Worm (Caenorhabditis elegans) whole organism, late embryonic: ENCODE measurements around the gene T06D4.6.

ENCODE experiments used
- ama-1 ChIP-seq: fragments of 150-350 bp; optimal IDR thresholded peaks from 2 replicates; lab custom pipeline; 2014
- ceh-2 ChIP-seq: sonication (generic microtip); optimal IDR thresholded peaks from 2 replicates; lab custom pipeline; 2016; ENCODE audit warnings: missing genotype, missing genetic modification characterization, missing compliant biosample characterization
- ceh-24 ChIP-seq: sonication (generic microtip); optimal IDR thresholded peaks from 2 replicates; lab custom pipeline; 2016; ENCODE audit warnings: mild to moderate bottlenecking, missing genetic modification characterization, missing compliant biosample characterization
- ceh-9 ChIP-seq: sonication (generic microtip); optimal IDR thresholded peaks from 2 replicates; lab custom pipeline; 2016; ENCODE audit warnings: mild to moderate bottlenecking, missing genetic modification characterization, inconsistent platforms, missing compliant biosample characterization
- elt-2 ChIP-seq: sonication (generic microtip); optimal IDR thresholded peaks from 2 replicates; lab custom pipeline; 2016; ENCODE audit warnings: missing genetic modification reagents, missing genetic modification characterization, missing compliant biosample characterization
- ets-4 ChIP-seq: sonication (generic microtip); optimal IDR thresholded peaks from 2 replicates; lab custom pipeline; 2016; ENCODE audit warnings: missing genetic modification characterization, missing compliant biosample characterization
- fax-1 ChIP-seq: sonication (generic microtip); optimal IDR thresholded peaks from 2 replicates; lab custom pipeline; 2016; ENCODE audit warnings: missing genotype, missing genetic modification characterization, missing compliant biosample characterization
- fkh-10 ChIP-seq: fragments of 150-350 bp; optimal IDR thresholded peaks from 2 replicates; lab custom pipeline; 2014; ENCODE audit warnings: missing biosample characterization, missing genetic modification reagents, missing genetic modification characterization
- lin-11 ChIP-seq: fragments of 200-800 bp; sonication (Bioruptor generic); optimal IDR thresholded peaks from 2 replicates; lab custom pipeline; 2018; ENCODE audit warnings: mild to moderate bottlenecking, missing genetic modification characterization, missing compliant biosample characterization
- nhr-11 ChIP-seq: fragments of 150-350 bp; optimal IDR thresholded peaks from 2 replicates; lab custom pipeline; 2014; ENCODE audit warnings: missing biosample characterization, missing genetic modification characterization
- pha-4 ChIP-seq: fragments of 150-350 bp; optimal IDR thresholded peaks from 2 replicates; lab custom pipeline; 2018; ENCODE audit warnings: missing biosample characterization, missing genetic modification reagents, missing genetic modification characterization
- pqm-1 ChIP-seq: sonication (generic microtip); optimal IDR thresholded peaks from 2 replicates; lab custom pipeline; 2016; ENCODE audit warnings: missing genetic modification characterization, missing compliant biosample characterization
- rnt-1 ChIP-seq: sonication (generic microtip); optimal IDR thresholded peaks from 2 replicates; lab custom pipeline; 2016; ENCODE audit warnings: missing genetic modification characterization, missing compliant biosample characterization
- sdc-2 ChIP-seq: sonication (generic microtip); optimal IDR thresholded peaks from 2 replicates; lab custom pipeline; 2016; ENCODE audit warnings: missing genotype, missing genetic modification characterization, missing compliant biosample characterization

- TF ChIP-seq ama-1 (lab: Kevin White, UChicago) (no peak), pqm-1 (tag; lab: Kevin White, UChicago) (no peak), fkh-10 (GFP tag; lab: Kevin White, UChicago) (no peak), pha-4 (tag; lab: Kevin White, UChicago) (no peak), sdc-2 (tag; lab: Kevin White, UChicago) (no peak), ets-4 (no peak), ceh-9 (tag; lab: Kevin White, UChicago) (no peak), elt-2 (tag; lab: Kevin White, UChicago) (no peak), lin-11 (tag; lab: Kevin White, UChicago) (no peak), ceh-24 (no peak), rnt-1 (tag; lab: Kevin White, UChicago) (no peak), nhr-11 (tag; lab: Kevin White, UChicago) (no peak), fax-1 (no peak), ceh-2 (tag; lab: Kevin White, UChicago) (no peak)
These were observed 45.4 kb downstream of the T06D4.6 start, which contains the start of gene F14D2.11 for ce11 chrII:3341989-3342388.
